Worm (Caenorhabditis elegans): Measurements from ENCODE around the gene Y49E10.18.
A peak's percentile ranks its signal among the peaks of the same experiment; 100 is the strongest.

Y49E10.18 gene

ce11 chrIII:12458970-12459369, 13.1 kb upstream of the Y49E10.18 start:
- TF ChIP-seq ztf-29 (GFP tag; IDR thresholded peaks at IDR 0.05) (no peak), ref-1 (GFP tag; conservative IDR thresholded peaks at IDR 0.05) (no peak), tab-1 (GFP tag; IDR thresholded peaks at IDR 0.05) (no peak), med-1 (GFP tag; optimal IDR thresholded peaks at IDR 0.05; ENCODE audit: insufficient read depth) (no peak), T22C8.4 (GFP tag; IDR thresholded peaks at IDR 0.05) (no peak), flt-1 (GFP tag; IDR thresholded peaks at IDR 0.05) (no peak), klf-2 (GFP tag; conservative IDR thresholded peaks at IDR 0.05) (no peak), ztf-23 (GFP tag; IDR thresholded peaks at IDR 0.05) (no peak), cog-1 (tag; optimal IDR thresholded peaks at IDR 0.05) (no peak)

ce11 chrIII:12456801-12457647, 11.1 kb upstream of the Y49E10.18 start, which contains the start of the genes scav-3 and Y49E10.21:
Gene scav-3 (minus strand): TSS chrIII:12456850.
Gene Y49E10.21 (plus strand): TSS chrIII:12457597.
- TF ChIP-seq T22C8.4 (GFP tag; IDR thresholded peaks at IDR 0.05) (no peak), ztf-23 (GFP tag; IDR thresholded peaks at IDR 0.05) (no peak), tab-1 (GFP tag; IDR thresholded peaks at IDR 0.05) (no peak), klf-2 (GFP tag; conservative IDR thresholded peaks at IDR 0.05) (no peak), med-1 (GFP tag; optimal IDR thresholded peaks at IDR 0.05; ENCODE audit: insufficient read depth) (no peak), ref-1 (GFP tag; conservative IDR thresholded peaks at IDR 0.05) (no peak), ztf-29 (GFP tag; IDR thresholded peaks at IDR 0.05) (no peak), cog-1 (tag; optimal IDR thresholded peaks at IDR 0.05) (no peak), flt-1 (GFP tag; IDR thresholded peaks at IDR 0.05) (no peak)

ce11 chrIII:12455651-12456420, 9.9 kb upstream of the Y49E10.18 start:
- no peak for TF ChIP-seq ref-1 (GFP tag; conservative IDR thresholded peaks at IDR 0.05)

ce11 chrIII:12453785-12454184, 7.9 kb upstream of the Y49E10.18 start:
- TF ChIP-seq klf-2 (GFP tag; conservative IDR thresholded peaks at IDR 0.05) = no peak
- TF ChIP-seq T22C8.4 (GFP tag; IDR thresholded peaks at IDR 0.05) = 0 out of 2 replicates have a peak, but pooled peaks have one; percentile 41

- TF ChIP-seq tab-1 (GFP tag; IDR thresholded peaks at IDR 0.05) (no peak), ztf-29 (GFP tag; IDR thresholded peaks at IDR 0.05) (no peak), cog-1 (tag; optimal IDR thresholded peaks at IDR 0.05) (no peak), ref-1 (GFP tag; conservative IDR thresholded peaks at IDR 0.05) (no peak), klf-2 (GFP tag; conservative IDR thresholded peaks at IDR 0.05) (no peak), med-1 (GFP tag; optimal IDR thresholded peaks at IDR 0.05; ENCODE audit: insufficient read depth) (no peak), ztf-23 (GFP tag; IDR thresholded peaks at IDR 0.05) (no peak), flt-1 (GFP tag; IDR thresholded peaks at IDR 0.05) (no peak), T22C8.4 (GFP tag; IDR thresholded peaks at IDR 0.05) (no peak)
Measured at ce11 chrIII:12453315-12453714, 7.4 kb upstream of the Y49E10.18 start, which contains the start of gene ani-1. Gene ani-1 (minus strand): TSS chrIII:12453375.

ce11 chrIII:12445223-12445622, 683 bp downstream of the Y49E10.18 start:
- no peak for TF ChIP-seq ztf-29 (GFP tag; IDR thresholded peaks at IDR 0.05)
- no peak for TF ChIP-seq cog-1 (tag; optimal IDR thresholded peaks at IDR 0.05)
- TF ChIP-seq med-1 (GFP tag; optimal IDR thresholded peaks at IDR 0.05; ENCODE audit: insufficient read depth) = no peak
- TF ChIP-seq T22C8.4 (GFP tag; IDR thresholded peaks at IDR 0.05) = no peak
- no peak for TF ChIP-seq ztf-23 (GFP tag; IDR thresholded peaks at IDR 0.05)
- TF ChIP-seq tab-1 (GFP tag; IDR thresholded peaks at IDR 0.05) = no peak
- TF ChIP-seq flt-1 (GFP tag; IDR thresholded peaks at IDR 0.05) = no peak
- TF ChIP-seq ref-1 (GFP tag; conservative IDR thresholded peaks at IDR 0.05) = no peak
- TF ChIP-seq klf-2 (GFP tag; conservative IDR thresholded peaks at IDR 0.05) = no peak

ce11 chrIII:12443880-12444279, 2.0 kb downstream of the Y49E10.18 start:
- TF ChIP-seq klf-2 (GFP tag; conservative IDR thresholded peaks at IDR 0.05) (0 out of 2 replicates have a peak, but pooled peaks have one; percentile 7), ztf-29 (GFP tag; IDR thresholded peaks at IDR 0.05) (no peak)

- TF ChIP-seq cog-1 (tag; optimal IDR thresholded peaks at IDR 0.05) = no peak
- TF ChIP-seq ztf-29 (GFP tag; IDR thresholded peaks at IDR 0.05) = no peak
- TF ChIP-seq ref-1 (GFP tag; conservative IDR thresholded peaks at IDR 0.05) = no peak
- no peak for TF ChIP-seq klf-2 (GFP tag; conservative IDR thresholded peaks at IDR 0.05)
- TF ChIP-seq med-1 (GFP tag; optimal IDR thresholded peaks at IDR 0.05; ENCODE audit: insufficient read depth) = no peak
- TF ChIP-seq ztf-23 (GFP tag; IDR thresholded peaks at IDR 0.05) = no peak
- TF ChIP-seq T22C8.4 (GFP tag; IDR thresholded peaks at IDR 0.05) = no peak
- TF ChIP-seq tab-1 (GFP tag; IDR thresholded peaks at IDR 0.05) = no peak
- no peak for TF ChIP-seq flt-1 (GFP tag; IDR thresholded peaks at IDR 0.05)
Measured at ce11 chrIII:12439056-12439455, 6.8 kb downstream of the Y49E10.18 start.

ce11 chrIII:12437020-12437419, 8.9 kb downstream of the Y49E10.18 start:
- TF ChIP-seq klf-2 (GFP tag; conservative IDR thresholded peaks at IDR 0.05) (no peak), cog-1 (tag; optimal IDR thresholded peaks at IDR 0.05) (no peak), T22C8.4 (GFP tag; IDR thresholded peaks at IDR 0.05) (no peak), ztf-23 (GFP tag; IDR thresholded peaks at IDR 0.05) (no peak), flt-1 (GFP tag; IDR thresholded peaks at IDR 0.05) (no peak)

- TF ChIP-seq ref-1 (GFP tag; conservative IDR thresholded peaks at IDR 0.05) (no peak), klf-2 (GFP tag; conservative IDR thresholded peaks at IDR 0.05) (no peak), T22C8.4 (GFP tag; IDR thresholded peaks at IDR 0.05) (no peak)
Measured at ce11 chrIII:12436215-12436614, 9.7 kb downstream of the Y49E10.18 start, which contains the start of gene fbxa-218. Gene fbxa-218 (plus strand): TSS chrIII:12436515.
